Worm (Caenorhabditis elegans) whole organism, mixed stage, embryonic: ENCODE measurements around the gene K12H4.5.

Experiments
- M03D4.4 ChIP-seq: sonication (generic microtip); optimal IDR thresholded peaks from 2 replicates; lab custom pipeline; 2017; ENCODE audit warnings: mild to moderate bottlenecking, missing genetic modification characterization, missing compliant biosample characterization
- bed-3 ChIP-seq: fragments of 200-800 bp; sonication (Bioruptor generic); optimal IDR thresholded peaks from 3 replicates; lab custom pipeline; 2018; ENCODE audit warnings: mild to moderate bottlenecking, missing genetic modification characterization, moderate library complexity, missing compliant biosample characterization
- blmp-1 ChIP-seq: fragments of 150-350 bp; optimal IDR thresholded peaks from 2 replicates; lab custom pipeline; 2014; ENCODE audit warnings: missing biosample characterization, missing genetic modification characterization
- ceh-39 ChIP-seq: fragments of 150-350 bp; optimal IDR thresholded peaks from 2 replicates; lab custom pipeline; 2014; ENCODE audit warnings: missing biosample characterization, missing genetic modification characterization
- ceh-43 ChIP-seq: fragments of 200-800 bp; sonication (Bioruptor generic); optimal IDR thresholded peaks from 2 replicates; lab custom pipeline; 2018; ENCODE audit warnings: mild to moderate bottlenecking, missing genetic modification characterization, moderate library complexity, missing compliant biosample characterization
- ceh-83 ChIP-seq: fragments of 200-800 bp; sonication (Bioruptor generic); optimal IDR thresholded peaks from 2 replicates; lab custom pipeline; 2018; ENCODE audit warnings: mild to moderate bottlenecking, missing genetic modification characterization, missing compliant biosample characterization
- ces-1 ChIP-seq: fragments of 150-350 bp; optimal IDR thresholded peaks from 2 replicates; lab custom pipeline; 2014; ENCODE audit warnings: missing biosample characterization, missing genetic modification reagents, missing genetic modification characterization
- cnd-1 ChIP-seq: fragments of 200-800 bp; sonication (Bioruptor generic); optimal IDR thresholded peaks from 2 replicates; lab custom pipeline; 2018; ENCODE audit warnings: mild to moderate bottlenecking, missing genetic modification characterization, missing compliant biosample characterization
- drap-1 ChIP-seq: fragments of 200-800 bp; sonication (Bioruptor generic); optimal IDR thresholded peaks from 3 replicates; lab custom pipeline; 2018; ENCODE audit warnings: mild to moderate bottlenecking, missing genetic modification characterization, missing compliant biosample characterization
- elt-1 ChIP-seq: sonication (generic microtip); optimal IDR thresholded peaks from 2 replicates; lab custom pipeline; 2017; ENCODE audit warnings: missing genetic modification characterization, mild to moderate bottlenecking, missing compliant biosample characterization, antibody characterized with exemption, moderate library complexity, borderline replicate concordance; ENCODE audit not compliant: insufficient read depth
- elt-3 ChIP-seq: fragments of 150-350 bp; optimal IDR thresholded peaks from 2 replicates; lab custom pipeline; 2014; ENCODE audit warnings: missing biosample characterization, missing genetic modification characterization
- flh-1 ChIP-seq: fragments of 200-800 bp; sonication (Bioruptor generic); optimal IDR thresholded peaks from 2 replicates; lab custom pipeline; 2018; ENCODE audit warnings: mild to moderate bottlenecking, missing genetic modification characterization, moderate library complexity, missing compliant biosample characterization
- ham-2 ChIP-seq: fragments of 200-800 bp; sonication (Bioruptor generic); optimal IDR thresholded peaks from 2 replicates; lab custom pipeline; 2018; ENCODE audit warnings: mild to moderate bottlenecking, missing genetic modification characterization, missing compliant biosample characterization
- hlh-1 ChIP-seq: fragments of 150-350 bp; optimal IDR thresholded peaks from 2 replicates; lab custom pipeline; 2014; ENCODE audit warnings: missing biosample characterization, missing genetic modification reagents, missing genetic modification characterization
- lin-13 ChIP-seq: fragments of 150-350 bp; optimal IDR thresholded peaks from 2 replicates; lab custom pipeline; 2014; ENCODE audit warnings: missing biosample characterization, missing genetic modification characterization
- lin-32 ChIP-seq: fragments of 200-800 bp; sonication (Bioruptor generic); optimal IDR thresholded peaks from 2 replicates; lab custom pipeline; 2018; ENCODE audit warnings: mild to moderate bottlenecking, missing genetic modification characterization, missing compliant biosample characterization
- lsy-2 ChIP-seq: fragments of 150-350 bp; optimal IDR thresholded peaks from 2 replicates; lab custom pipeline; 2014; ENCODE audit warnings: missing biosample characterization, missing genetic modification characterization
- mab-5 ChIP-seq: fragments of 150-350 bp; optimal IDR thresholded peaks from 2 replicates; lab custom pipeline; 2014; ENCODE audit warnings: missing biosample characterization, missing genetic modification characterization
- mep-1 ChIP-seq: fragments of 150-350 bp; optimal IDR thresholded peaks from 2 replicates; lab custom pipeline; 2017; ENCODE audit warnings: missing biosample characterization, missing genetic modification reagents, missing genetic modification characterization, inconsistent platforms
- mls-2 ChIP-seq: sonication (generic microtip); optimal IDR thresholded peaks from 2 replicates; lab custom pipeline; 2016; ENCODE audit warnings: mild to moderate bottlenecking, missing genetic modification characterization, moderate library complexity, missing compliant biosample characterization
- nhr-12 ChIP-seq: fragments of 150-350 bp; optimal IDR thresholded peaks from 2 replicates; lab custom pipeline; 2014; ENCODE audit warnings: missing biosample characterization, missing genetic modification characterization
- nhr-2 ChIP-seq: fragments of 150-350 bp; optimal IDR thresholded peaks from 2 replicates; lab custom pipeline; 2014; ENCODE audit warnings: missing biosample characterization, missing genetic modification characterization
- nhr-237 ChIP-seq: fragments of 150-350 bp; optimal IDR thresholded peaks from 2 replicates; lab custom pipeline; 2014; ENCODE audit warnings: missing biosample characterization, missing genetic modification characterization
- nhr-28 ChIP-seq: fragments of 150-350 bp; optimal IDR thresholded peaks from 2 replicates; lab custom pipeline; 2014; ENCODE audit warnings: missing biosample characterization, missing genetic modification characterization
- nhr-76 ChIP-seq: sonication (generic microtip); optimal IDR thresholded peaks from 2 replicates; lab custom pipeline; 2017; ENCODE audit warnings: missing biosample characterization, missing genetic modification characterization
- pha-4 ChIP-seq: fragments of 150-350 bp; optimal IDR thresholded peaks from 2 replicates; lab custom pipeline; 2018; ENCODE audit warnings: missing biosample characterization, missing genetic modification reagents, missing genetic modification characterization
- sem-2 ChIP-seq: fragments of 200-800 bp; sonication (Bioruptor generic); optimal IDR thresholded peaks from 2 replicates; lab custom pipeline; 2018; ENCODE audit warnings: mild to moderate bottlenecking, missing genetic modification characterization, missing compliant biosample characterization
- snpc-4 ChIP-seq: fragments of 150-350 bp; optimal IDR thresholded peaks from 2 replicates; lab custom pipeline; 2014; ENCODE audit warnings: missing biosample characterization, missing genetic modification characterization
- sptf-1 ChIP-seq: sonication (generic microtip); optimal IDR thresholded peaks from 2 replicates; lab custom pipeline; 2017; ENCODE audit warnings: mild to moderate bottlenecking, missing genetic modification characterization, moderate library complexity, missing compliant biosample characterization
- tbx-8 ChIP-seq: fragments of 200-800 bp; sonication (Bioruptor generic); optimal IDR thresholded peaks from 2 replicates; lab custom pipeline; 2018; ENCODE audit warnings: mild to moderate bottlenecking, missing genetic modification characterization, moderate library complexity, missing compliant biosample characterization
- unc-120 ChIP-seq: sonication (generic microtip); optimal IDR thresholded peaks from 2 replicates; lab custom pipeline; 2017; ENCODE audit warnings: missing genetic modification characterization, missing compliant biosample characterization; ENCODE audit not compliant: poor library complexity, severe bottlenecking
- unc-39 ChIP-seq: fragments of 150-350 bp; optimal IDR thresholded peaks from 2 replicates; lab custom pipeline; 2014; ENCODE audit warnings: missing biosample characterization, missing genetic modification characterization
- unc-62 ChIP-seq: fragments of 150-350 bp; optimal IDR thresholded peaks from 2 replicates; lab custom pipeline; 2014; ENCODE audit warnings: missing biosample characterization, missing genetic modification reagents, missing genetic modification characterization
- zip-8 ChIP-seq: fragments of 150-350 bp; optimal IDR thresholded peaks from 2 replicates; lab custom pipeline; 2014; ENCODE audit warnings: missing biosample characterization, missing genetic modification characterization
- ztf-11 ChIP-seq: fragments of 150-350 bp; optimal IDR thresholded peaks from 2 replicates; lab custom pipeline; 2014; ENCODE audit warnings: missing biosample characterization, missing genetic modification characterization

K12H4.5 gene

ce11 chrIII:8010260-8010822 lies 33.9 kb upstream of the K12H4.5 start, which contains the start of gene cit-1.2:
Gene cit-1.2, plus strand, starts transcription at chrIII:8010772.
- TF ChIP-seq elt-3 (tag; lab: Kevin White, UChicago) (no peak), nhr-76 (tag; lab: Kevin White, UChicago) (no peak), snpc-4 (tag; lab: Kevin White, UChicago) (no peak), tbx-8 (GFP tag; lab: Kevin White, UChicago) (no peak), bed-3 (GFP tag; lab: Kevin White, UChicago) (no peak), unc-62 (GFP tag; lab: Kevin White, UChicago) (no peak), mep-1 (tag; lab: Kevin White, UChicago) (no peak), flh-1 (no peak), nhr-12 (tag; lab: Kevin White, UChicago) (no peak), blmp-1 (tag; lab: Kevin White, UChicago) (no peak), pha-4 (tag; lab: Kevin White, UChicago) (no peak), nhr-237 (tag; lab: Kevin White, UChicago) (no peak), ceh-39 (tag; lab: Kevin White, UChicago) (no peak)

- TF ChIP-seq unc-39 (no peak), ceh-43 (GFP tag; lab: Kevin White, UChicago) (no peak), flh-1 (no peak), mls-2 (tag; lab: Kevin White, UChicago) (no peak)
Observed at ce11 chrIII:8013582-8013981, 30.7 kb upstream of the K12H4.5 start.

- TF ChIP-seq lsy-2 (tag; lab: Kevin White, UChicago): no peak
- TF ChIP-seq hlh-1 (tag; lab: Kevin White, UChicago): no peak
- no peak for TF ChIP-seq nhr-28 (tag; lab: Kevin White, UChicago)
- no peak for TF ChIP-seq snpc-4 (tag; lab: Kevin White, UChicago)
- no peak for TF ChIP-seq ceh-43 (GFP tag; lab: Kevin White, UChicago)
Observed at ce11 chrIII:8016438-8016837, 27.8 kb upstream of the K12H4.5 start, which contains the start of gene F44B9.5. Gene F44B9.5, minus strand, starts transcription at chrIII:8016538.

ce11 chrIII:8017053-8017452 lies 27.2 kb upstream of the K12H4.5 start:
- no peak for TF ChIP-seq unc-62 (GFP tag; lab: Kevin White, UChicago)
- TF ChIP-seq sptf-1: no peak
- TF ChIP-seq elt-3 (tag; lab: Kevin White, UChicago): no peak
- TF ChIP-seq sem-2 (GFP tag; lab: Kevin White, UChicago): no peak
- TF ChIP-seq nhr-237 (tag; lab: Kevin White, UChicago): no peak
- no peak for TF ChIP-seq elt-1 (tag; lab: Kevin White, UChicago)
- no peak for TF ChIP-seq unc-39
- TF ChIP-seq snpc-4 (tag; lab: Kevin White, UChicago): no peak
- no peak for TF ChIP-seq drap-1 (GFP tag; lab: Kevin White, UChicago)
- TF ChIP-seq bed-3 (GFP tag; lab: Kevin White, UChicago): no peak
- TF ChIP-seq pha-4 (tag; lab: Kevin White, UChicago): no peak

DNA sequence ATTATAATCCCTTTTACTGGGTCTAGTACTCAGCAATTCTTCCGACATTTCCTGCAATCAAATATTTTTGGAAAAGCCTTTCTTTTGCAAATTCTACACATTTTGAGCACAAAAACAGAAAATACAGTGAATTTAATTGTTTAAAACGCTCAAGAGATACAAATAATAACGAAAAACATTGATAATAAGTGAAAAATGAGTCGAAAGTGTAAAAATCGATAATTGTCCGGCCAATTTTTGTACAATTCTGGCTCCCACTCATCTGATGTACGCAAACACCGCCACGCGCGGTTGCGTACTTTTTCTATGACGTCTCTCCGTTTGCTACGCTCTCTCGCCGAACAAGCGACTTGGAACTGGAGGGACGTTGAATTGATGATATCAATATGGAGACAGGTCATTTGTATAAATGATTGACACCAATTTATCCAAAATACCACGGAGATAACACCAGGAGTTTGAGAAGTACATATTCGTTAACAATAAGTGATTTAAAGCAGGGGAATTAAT lies 23.4 kb upstream of the K12H4.5 start, which contains the start of gene lin-36:
TSS of gene lin-36 (minus strand) at position 51 of the 510 bp plus-strand sequence.
- TF ChIP-seq ces-1 (GFP tag; lab: Kevin White, UChicago) (no peak), mls-2 (tag; lab: Kevin White, UChicago) (peak; percentile 59), mep-1 (tag; lab: Kevin White, UChicago) (peak; percentile 87), elt-3 (tag; lab: Kevin White, UChicago) (peak; percentile 32), hlh-1 (tag; lab: Kevin White, UChicago) (peak; percentile 14), sptf-1 (peak; percentile 44), lin-13 (tag; lab: Kevin White, UChicago) (peak; percentile 86), elt-1 (tag; lab: Kevin White, UChicago) (peak; percentile 47), unc-120 (tag; lab: Kevin White, UChicago) (peak; percentile 90), nhr-237 (tag; lab: Kevin White, UChicago) (peak; percentile 70), flh-1 (no peak), M03D4.4 (tag; lab: Kevin White, UChicago) (peak; percentile 56), ceh-39 (tag; lab: Kevin White, UChicago) (peak; percentile 97), cnd-1 (tag; lab: Kevin White, UChicago) (no peak), drap-1 (GFP tag; lab: Kevin White, UChicago) (peak; percentile 43), nhr-2 (tag; lab: Kevin White, UChicago) (peak; percentile 36), bed-3 (GFP tag; lab: Kevin White, UChicago) (no peak), lsy-2 (tag; lab: Kevin White, UChicago) (peak; percentile 79), nhr-12 (tag; lab: Kevin White, UChicago) (no peak), ceh-83 (GFP tag; lab: Kevin White, UChicago) (no peak), lin-32 (GFP tag; lab: Kevin White, UChicago) (no peak), mab-5 (tag; lab: Kevin White, UChicago) (no peak), pha-4 (tag; lab: Kevin White, UChicago) (peak; percentile 54), snpc-4 (tag; lab: Kevin White, UChicago) (no peak), ham-2 (peak; percentile 53), unc-62 (GFP tag; lab: Kevin White, UChicago) (peak; percentile 97), nhr-76 (tag; lab: Kevin White, UChicago) (no peak), tbx-8 (GFP tag; lab: Kevin White, UChicago) (no peak), sem-2 (GFP tag; lab: Kevin White, UChicago) (no peak), ztf-11 (no peak), zip-8 (no peak), ceh-43 (GFP tag; lab: Kevin White, UChicago) (peak; percentile 24), nhr-28 (tag; lab: Kevin White, UChicago) (no peak), unc-39 (no peak), blmp-1 (tag; lab: Kevin White, UChicago) (no peak)
